Fruit fly (Drosophila melanogaster): ENCODE results near the gene Naa30B.

DNA sequence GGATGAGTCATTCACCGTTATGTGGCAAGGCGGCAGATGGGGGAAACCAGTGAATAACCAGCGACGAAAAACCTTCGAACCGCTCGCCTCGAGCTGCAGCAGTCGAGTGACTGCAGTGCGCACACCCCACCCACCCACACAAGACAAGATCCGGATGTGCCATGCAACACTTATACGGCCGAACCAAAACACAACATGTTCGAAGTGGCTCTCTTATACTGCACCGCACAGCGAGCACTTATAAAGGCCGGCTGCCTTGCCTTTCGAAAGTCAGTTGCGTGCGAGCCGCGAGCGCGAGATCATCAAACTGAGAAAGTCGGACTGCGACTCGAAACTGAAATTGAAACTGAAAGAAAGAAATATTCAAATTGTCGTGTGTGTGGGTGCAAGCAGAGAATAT is 8.3 kb downstream of the Naa30B start, which contains the start of gene rho:
- TF ChIP-seq achi (GFP tag; optimal IDR thresholded peaks at IDR 0.05) (no peak), CG7368 (GFP tag; optimal IDR thresholded peaks at IDR 0.05) (no peak)

Data from whole organism, prepupa.